Fruit fly (Drosophila melanogaster) whole organism, adult: ENCODE measurements around the gene CG43954.

Experiments used
- CG11617 ChIP-seq: fragments of 200-800 bp; sonication (Bioruptor generic); optimal IDR thresholded peaks from 2 replicates; lab custom pipeline; 2017; ENCODE audit warnings: mild to moderate bottlenecking, missing biosample characterization, missing genetic modification reagents, missing genetic modification characterization
- Clk ChIP-seq: fragments of 200-800 bp; sonication (Bioruptor generic); optimal IDR thresholded peaks from 2 replicates; lab custom pipeline; 2017; ENCODE audit warnings: missing biosample characterization, missing genetic modification characterization
- Crg-1 ChIP-seq: fragments of 200-800 bp; sonication (Bioruptor generic); optimal IDR thresholded peaks from 2 replicates; lab custom pipeline; 2016; ENCODE audit warnings: missing biosample characterization, missing genetic modification characterization
- Hr96 ChIP-seq: fragments of 200-800 bp; sonication (Bioruptor generic); optimal IDR thresholded peaks from 2 replicates; lab custom pipeline; 2016; ENCODE audit warnings: missing biosample characterization, missing genetic modification characterization
- cic ChIP-seq: fragments of 200-800 bp; sonication (Bioruptor generic); optimal IDR thresholded peaks from 2 replicates; lab custom pipeline; 2017; ENCODE audit warnings: missing biosample characterization, mild to moderate bottlenecking, missing genetic modification characterization, moderate library complexity
- ovo ChIP-seq: fragments of 200-800 bp; sonication (Bioruptor generic); optimal IDR thresholded peaks from 2 replicates; lab custom pipeline; 2016; ENCODE audit warnings: missing biosample characterization, missing genetic modification characterization
- tj ChIP-seq: fragments of 200-800 bp; sonication (Bioruptor generic); optimal IDR thresholded peaks from 3 replicates; lab custom pipeline; 2017; ENCODE audit warnings: missing biosample characterization, mild to moderate bottlenecking, missing genetic modification characterization, moderate library complexity

dm6 chr3L:16634529-16634928 is 76.9 kb downstream of the CG43954 start:
- no peak for TF ChIP-seq CG11617 (GFP tag; lab: Kevin White, UChicago)
- TF ChIP-seq Clk (GFP tag; lab: Kevin White, UChicago), result no peak
- TF ChIP-seq cic (GFP tag; lab: Kevin White, UChicago), result no peak
- TF ChIP-seq tj, result no peak
- no peak for TF ChIP-seq ovo (GFP tag; lab: Kevin White, UChicago)
- no peak for TF ChIP-seq Crg-1
- no peak for TF ChIP-seq Hr96 (GFP tag; lab: Kevin White, UChicago)
